Worm (Caenorhabditis elegans): ENCODE results near the gene str-136.

str-136 gene

DNA sequence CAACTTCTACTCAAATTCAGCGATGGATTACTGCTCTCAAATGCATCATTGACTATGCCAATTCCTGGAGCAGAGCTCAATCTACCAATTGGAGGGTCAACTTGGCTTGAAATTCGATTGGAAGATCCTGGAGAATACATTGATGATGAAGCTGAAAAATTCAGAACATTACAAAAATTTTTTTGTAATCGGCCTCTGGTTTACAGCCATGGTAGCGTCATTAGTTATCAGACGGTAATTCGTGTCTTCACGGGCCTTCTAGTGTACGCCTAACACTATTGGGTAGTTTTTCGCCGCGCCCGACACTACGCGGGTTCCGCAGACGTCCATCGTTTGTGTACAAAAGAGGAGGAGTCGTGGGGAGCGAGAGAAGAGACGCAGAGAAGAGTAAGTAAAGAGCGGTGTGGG, 50.0 kb downstream of the str-136 start (continued):
- no peak for TF ChIP-seq nhr-84 (tag; optimal IDR thresholded peaks at IDR 0.05)
- peak; percentile 60 for TF ChIP-seq ztf-4 (tag; optimal IDR thresholded peaks at IDR 0.05)
- peak; percentile 90 for TF ChIP-seq nhr-20 (tag; optimal IDR thresholded peaks at IDR 0.05)
- no peak for TF ChIP-seq unc-30 (tag; optimal IDR thresholded peaks at IDR 0.05)
- peak in 1 of 2 experiments; percentile 63 for TF ChIP-seq ztf-11 (tag; optimal IDR thresholded peaks at IDR 0.05)
- peak; percentile 45 for TF ChIP-seq efl-3 (GFP tag; optimal IDR thresholded peaks at IDR 0.05)
- peak; percentile 39 for TF ChIP-seq skn-1 (tag; optimal IDR thresholded peaks at IDR 0.05)
- TF ChIP-seq unc-130 (tag; optimal IDR thresholded peaks at IDR 0.05), result peak; percentile 14
- no peak for TF ChIP-seq ceh-90 (tag; optimal IDR thresholded peaks at IDR 0.05)
- peak; percentile 71 for TF ChIP-seq lin-13 (GFP tag; optimal IDR thresholded peaks at IDR 0.05)
- peak; percentile 53 for TF ChIP-seq fkh-8 (tag; optimal IDR thresholded peaks at IDR 0.05)
- peak; percentile 22 for TF ChIP-seq F16B12.6 (tag; optimal IDR thresholded peaks at IDR 0.05)
- no peak for TF ChIP-seq sptf-1 (tag; optimal IDR thresholded peaks at IDR 0.05)
- TF ChIP-seq nhr-237 (tag; optimal IDR thresholded peaks at IDR 0.05), result no peak
- peak; percentile 36 for TF ChIP-seq hpl-2 (GFP tag; optimal IDR thresholded peaks at IDR 0.05)
- peak; percentile 71 for TF ChIP-seq zip-4 (GFP tag; optimal IDR thresholded peaks at IDR 0.05)
- no peak for TF ChIP-seq ceh-63 (GFP tag; optimal IDR thresholded peaks at IDR 0.05)
- peak; percentile 94 for TF ChIP-seq nhr-71 (tag; optimal IDR thresholded peaks at IDR 0.05)
- TF ChIP-seq C16A3.4 (tag; optimal IDR thresholded peaks at IDR 0.05), result peak; percentile 66
- no peak for TF ChIP-seq fkh-10 (GFP tag; optimal IDR thresholded peaks at IDR 0.05)
- peak; percentile 54 for TF ChIP-seq egl-13 (tag; optimal IDR thresholded peaks at IDR 0.05)
- TF ChIP-seq blmp-1 (tag; optimal IDR thresholded peaks at IDR 0.05), result no peak
- peak; percentile 95 for TF ChIP-seq swsn-7 (tag; optimal IDR thresholded peaks at IDR 0.05)
- TF ChIP-seq Y116A8C.19 (tag; optimal IDR thresholded peaks at IDR 0.05; ENCODE audit: borderline replicate concordance), result no peak
- TF ChIP-seq sox-4 (tag; optimal IDR thresholded peaks at IDR 0.05), result no peak
- TF ChIP-seq efl-1 (optimal IDR thresholded peaks at IDR 0.05), result peak; percentile 63 to 77
- TF ChIP-seq efl-1 (GFP tag; optimal IDR thresholded peaks at IDR 0.05 in 1 of 2), result peak; percentile 57 to 96
- no peak for TF ChIP-seq ceh-8 (GFP tag; optimal IDR thresholded peaks at IDR 0.05)
- peak; percentile 58 for TF ChIP-seq lin-39 (tag; optimal IDR thresholded peaks at IDR 0.05)
- TF ChIP-seq isw-1 (GFP tag; IDR thresholded peaks at IDR 0.05), result peak; percentile 34
- TF ChIP-seq tlp-1 (tag; optimal IDR thresholded peaks at IDR 0.05), result no peak
- peak; percentile 95 for TF ChIP-seq nhr-90 (tag; optimal IDR thresholded peaks at IDR 0.05; ENCODE audit: poor library complexity)
- TF ChIP-seq aly-2 (tag; optimal IDR thresholded peaks at IDR 0.05), result peak; percentile 53
- TF ChIP-seq rnt-1 (tag; optimal IDR thresholded peaks at IDR 0.05), result peak; percentile 95
- TF ChIP-seq ceh-88 (GFP tag; IDR thresholded peaks at IDR 0.05), result peak; percentile 63
- no peak for TF ChIP-seq vab-15 (tag; optimal IDR thresholded peaks at IDR 0.05)
- TF ChIP-seq snpc-4 (tag; optimal IDR thresholded peaks at IDR 0.05), result peak; percentile 99
- peak; percentile 69 for TF ChIP-seq sup-37 (GFP tag; optimal IDR thresholded peaks at IDR 0.05)
- TF ChIP-seq ceh-82 (tag; optimal IDR thresholded peaks at IDR 0.05), result peak; percentile 75 to 90 (median 85)
- peak; percentile 73 for TF ChIP-seq jun-1 (tag; optimal IDR thresholded peaks at IDR 0.05)
- no peak for TF ChIP-seq hlh-17 (GFP tag; optimal IDR thresholded peaks at IDR 0.05; ENCODE audit: borderline replicate concordance)

All from whole organism, L1 larva.